Fruit fly (Drosophila melanogaster) whole organism, embryonic: ENCODE measurements around the gene ZAP3.

ENCODE experiments used
- Aef1 ChIP-seq: fragments of 200-800 bp; sonication (Bioruptor generic); IDR thresholded peaks from 3 replicates; pipeline ENCODE4 v1.3.6; 2022; ENCODE audit warnings: missing biosample characterization, missing genetic modification characterization
- CG10274 ChIP-seq: fragments of 200-800 bp; sonication (Bioruptor generic); optimal IDR thresholded peaks from 3 replicates; lab custom pipeline; 2017; ENCODE audit warnings: missing biosample characterization, mild to moderate bottlenecking, missing genetic modification characterization
- CG12071 ChIP-seq: fragments of 200-800 bp; sonication (Bioruptor generic); optimal IDR thresholded peaks from 3 replicates; lab custom pipeline; 2018; ENCODE audit warnings: missing biosample characterization, mild to moderate bottlenecking, missing genetic modification characterization
- CG12659 ChIP-seq: fragments of 200-800 bp; sonication (Bioruptor generic); optimal IDR thresholded peaks from 3 replicates; lab custom pipeline; 2017; ENCODE audit warnings: mild to moderate bottlenecking, missing biosample characterization, missing genetic modification reagents, missing genetic modification characterization
- CG17359 ChIP-seq: fragments of 200-800 bp; sonication (Bioruptor generic); optimal IDR thresholded peaks from 3 replicates; lab custom pipeline; 2018; ENCODE audit warnings: missing biosample characterization, mild to moderate bottlenecking, missing genetic modification characterization, moderate library complexity
- CG18262 ChIP-seq: fragments of 200-800 bp; optimal IDR thresholded peaks from 3 replicates; lab custom pipeline; 2019; ENCODE audit warnings: missing biosample characterization, mild to moderate bottlenecking, missing genetic modification characterization, moderate library complexity
- CG18599 ChIP-seq: fragments of 200-800 bp; sonication (Bioruptor generic); optimal IDR thresholded peaks from 3 replicates; lab custom pipeline; 2017; ENCODE audit warnings: missing biosample characterization, missing genetic modification characterization, mild to moderate bottlenecking, moderate library complexity, missing genetic modification reagents
- CG18619 ChIP-seq: fragments of 200-800 bp; sonication (Bioruptor generic); optimal IDR thresholded peaks from 3 replicates; lab custom pipeline; 2017; ENCODE audit warnings: missing biosample characterization, mild to moderate bottlenecking, missing genetic modification characterization
- CG2120 ChIP-seq: fragments of 200-800 bp; sonication (Bioruptor generic); optimal IDR thresholded peaks from 3 replicates; lab custom pipeline; 2016; ENCODE audit warnings: missing biosample characterization, missing genetic modification characterization
- CG30403 ChIP-seq: fragments of 200-800 bp; sonication (Bioruptor generic); optimal IDR thresholded peaks from 3 replicates; lab custom pipeline; 2016; ENCODE audit warnings: missing biosample characterization, missing genetic modification characterization
- CG3065 ChIP-seq: fragments of 200-800 bp; sonication (Bioruptor generic); optimal IDR thresholded peaks from 2 replicates; lab custom pipeline; 2016; ENCODE audit warnings: missing biosample characterization, missing genetic modification characterization
- CG32532 ChIP-seq: fragments of 200-800 bp; sonication (Bioruptor generic); IDR thresholded peaks from 2 replicates; pipeline ENCODE4 v1.3.6; 2022; ENCODE audit warnings: missing biosample characterization, missing genetic modification characterization
- CG5953 ChIP-seq: fragments of 200-800 bp; sonication (Bioruptor generic); IDR thresholded peaks from 2 replicates; pipeline ENCODE4 v1.3.6; 2022; ENCODE audit warnings: missing biosample characterization, missing genetic modification characterization
- CG7839 ChIP-seq: fragments of 200-800 bp; sonication (Bioruptor generic); optimal IDR thresholded peaks from 3 replicates; lab custom pipeline; 2018; ENCODE audit warnings: missing biosample characterization, mild to moderate bottlenecking, missing genetic modification characterization, moderate library complexity
- CG7928 ChIP-seq: fragments of 200-800 bp; sonication (Bioruptor generic); optimal IDR thresholded peaks from 2 replicates; lab custom pipeline; 2017; ENCODE audit warnings: missing biosample characterization, mild to moderate bottlenecking, missing genetic modification characterization
- CG8290 ChIP-seq, 3 experiments: fragments of 200-800 bp; sonication (Bioruptor generic); optimal IDR thresholded peaks; 2 replicates each; lab custom pipeline; 2016 to 2019; ENCODE audit warnings: missing biosample characterization in 3 of 3, missing genetic modification characterization in 3 of 3, mild to moderate bottlenecking in 2 of 3, moderate library complexity in 1 of 3
- CG8388 ChIP-seq: fragments of 200-800 bp; sonication (Bioruptor generic); optimal IDR thresholded peaks from 2 replicates; lab custom pipeline; 2019; ENCODE audit warnings: missing biosample characterization, mild to moderate bottlenecking, missing genetic modification characterization, moderate library complexity
- CG8478 ChIP-seq: fragments of >200 bp; optimal IDR thresholded peaks from 2 replicates; lab custom pipeline; 2018
- CG9215 ChIP-seq: fragments of 200-800 bp; sonication (Bioruptor generic); IDR thresholded peaks from 2 replicates; pipeline ENCODE4 v1.3.6; 2022; ENCODE audit warnings: missing biosample characterization, missing genetic modification characterization
- Drgx ChIP-seq: fragments of 200-800 bp; sonication (Bioruptor generic); IDR thresholded peaks from 2 replicates; pipeline ENCODE4 v1.3.6; 2022; ENCODE audit warnings: missing biosample characterization, missing genetic modification characterization
- Ets97D ChIP-seq: fragments of 200-800 bp; sonication (Bioruptor generic); optimal IDR thresholded peaks from 3 replicates; lab custom pipeline; 2016; ENCODE audit warnings: missing biosample characterization, missing genetic modification characterization
- Hr78 ChIP-seq, 2 experiments: fragments of 200-800 bp in 1 of 2; fragments of >200 bp in 1 of 2; sonication (Bioruptor generic) in 1 of 2; optimal IDR thresholded peaks; 2 replicates each; lab custom pipeline; 2017 to 2019; ENCODE audit warnings: missing biosample characterization in 2 of 2, missing genetic modification characterization in 2 of 2, mild to moderate bottlenecking in 1 of 2, moderate library complexity in 1 of 2
- Med ChIP-seq: fragments of 200-800 bp; sonication (Bioruptor generic); peaks from one replicate; lab custom pipeline; 2016; ENCODE audit warnings: missing biosample characterization, missing genetic modification characterization, mild to moderate bottlenecking, inconsistent platforms, moderate library complexity
- Ptx1 ChIP-seq: fragments of 200-800 bp; sonication (Bioruptor generic); IDR thresholded peaks from 2 replicates; pipeline ENCODE4 v1.3.6; 2022; ENCODE audit warnings: missing biosample characterization, missing genetic modification characterization
- Rfx ChIP-seq: fragments of 200-800 bp; sonication (Bioruptor generic); IDR thresholded peaks from 2 replicates; pipeline ENCODE4 v1.3.6; 2022; ENCODE audit warnings: missing biosample characterization, missing genetic modification characterization
- Sry-δ ChIP-seq: fragments of 200-800 bp; sonication (Bioruptor generic); optimal IDR thresholded peaks from 2 replicates; lab custom pipeline; 2016; ENCODE audit warnings: missing biosample characterization, missing genetic modification characterization
- Xbp1 ChIP-seq: fragments of 200-800 bp; sonication (Bioruptor generic); optimal IDR thresholded peaks from 3 replicates; lab custom pipeline; 2016; ENCODE audit warnings: missing biosample characterization, mild to moderate bottlenecking, missing genetic modification characterization
- bigmax ChIP-seq: fragments of 200-800 bp; sonication (Bioruptor generic); optimal IDR thresholded peaks from 2 replicates; lab custom pipeline; 2018; ENCODE audit warnings: missing biosample characterization, mild to moderate bottlenecking, missing genetic modification characterization
- cg ChIP-seq: fragments of 200-800 bp; sonication (Bioruptor generic); optimal IDR thresholded peaks from 3 replicates; lab custom pipeline; 2019; ENCODE audit warnings: missing biosample characterization, mild to moderate bottlenecking, missing genetic modification characterization, moderate library complexity
- dysf ChIP-seq: fragments of 200-800 bp; sonication (Bioruptor generic); IDR thresholded peaks from 3 replicates; pipeline ENCODE4 v1.3.6; 2022; ENCODE audit warnings: missing biosample characterization, missing genetic modification characterization
- fu2 ChIP-seq: fragments of 200-800 bp; sonication (Bioruptor generic); optimal IDR thresholded peaks from 2 replicates; lab custom pipeline; 2016; ENCODE audit warnings: missing biosample characterization, missing genetic modification characterization
- gem ChIP-seq: fragments of 200-800 bp; sonication (Bioruptor generic); optimal IDR thresholded peaks from 2 replicates; lab custom pipeline; 2019; ENCODE audit warnings: missing biosample characterization, mild to moderate bottlenecking, missing genetic modification characterization, moderate library complexity
- grau ChIP-seq: fragments of 200-800 bp; optimal IDR thresholded peaks from 3 replicates; lab custom pipeline; 2019; ENCODE audit warnings: missing biosample characterization, mild to moderate bottlenecking, missing genetic modification characterization, moderate library complexity
- hb ChIP-seq: fragments of 200-800 bp; sonication (Bioruptor generic); IDR thresholded peaks from 3 replicates; pipeline ENCODE4 v1.3.6; 2022; ENCODE audit warnings: missing biosample characterization, missing genetic modification characterization; ENCODE audit not compliant: partially characterized antibody
- ind ChIP-seq: fragments of 200-800 bp; sonication (Bioruptor generic); optimal IDR thresholded peaks from 3 replicates; lab custom pipeline; 2016; ENCODE audit warnings: missing biosample characterization, missing genetic modification characterization
- insv ChIP-seq, 2 experiments: fragments of 200-800 bp; sonication (Bioruptor generic); optimal IDR thresholded peaks; 3 replicates each; lab custom pipeline; 2016 to 2018; ENCODE audit warnings: missing biosample characterization in 2 of 2, missing genetic modification characterization in 2 of 2
- lab ChIP-seq: fragments of 200-800 bp; sonication (Bioruptor generic); optimal IDR thresholded peaks from 3 replicates; lab custom pipeline; 2017; ENCODE audit warnings: missing biosample characterization, missing genetic modification characterization, mild to moderate bottlenecking, moderate library complexity, missing genetic modification reagents
- lbe ChIP-seq: fragments of 200-800 bp; sonication (Bioruptor generic); optimal IDR thresholded peaks from 2 replicates; lab custom pipeline; 2016; ENCODE audit warnings: missing biosample characterization, mild to moderate bottlenecking, missing genetic modification characterization
- oc ChIP-seq: fragments of 200-800 bp; sonication (Bioruptor generic); optimal IDR thresholded peaks from 2 replicates; lab custom pipeline; 2018; ENCODE audit warnings: missing biosample characterization, mild to moderate bottlenecking, missing genetic modification characterization, moderate library complexity
- org-1 ChIP-seq: fragments of 200-800 bp; sonication (Bioruptor generic); optimal IDR thresholded peaks from 2 replicates; lab custom pipeline; 2017; ENCODE audit warnings: missing biosample characterization, missing genetic modification characterization
- psq ChIP-seq: fragments of 200-800 bp; sonication (Bioruptor generic); optimal IDR thresholded peaks from 2 replicates; lab custom pipeline; 2017; ENCODE audit warnings: missing biosample characterization, missing genetic modification characterization
- slbo ChIP-seq: fragments of 200-800 bp; sonication (Bioruptor generic); IDR thresholded peaks from 2 replicates; pipeline ENCODE4 v1.3.6; 2022; ENCODE audit warnings: missing biosample characterization, missing genetic modification characterization
- ttk ChIP-seq: fragments of 200-800 bp; sonication (Bioruptor generic); IDR thresholded peaks from 2 replicates; pipeline ENCODE4 v2.1.2; 2022; ENCODE audit warnings: missing biosample characterization, missing genetic modification characterization
- twi ChIP-seq: fragments of 200-800 bp; optimal IDR thresholded peaks from 2 replicates; lab custom pipeline; 2019; ENCODE audit warnings: missing biosample characterization, mild to moderate bottlenecking, missing genetic modification characterization, moderate library complexity
- unpg ChIP-seq: fragments of 200-800 bp; sonication (Bioruptor generic); optimal IDR thresholded peaks from 3 replicates; lab custom pipeline; 2018; ENCODE audit warnings: missing biosample characterization, mild to moderate bottlenecking, missing genetic modification characterization, moderate library complexity
- vnd ChIP-seq: fragments of 200-800 bp; sonication (Bioruptor generic); IDR thresholded peaks from 3 replicates; pipeline ENCODE4 v1.3.6; 2022; ENCODE audit warnings: missing biosample characterization, missing genetic modification characterization; ENCODE audit not compliant: partially characterized antibody
- vvl ChIP-seq: fragments of 200-800 bp; sonication (Bioruptor generic); IDR thresholded peaks from 2 replicates; pipeline ENCODE4 v1.3.6; 2022; ENCODE audit warnings: missing biosample characterization, missing genetic modification characterization

The ZAP3 gene

dm6 chrX:10104477-10104876, 22.2 kb upstream of the ZAP3 start (continued):
- TF ChIP-seq ind (GFP tag; lab: Kevin White, UChicago) (peak; percentile 16), gem (peak; percentile 9), Med (GFP tag; lab: Kevin White, UChicago) (peak; percentile 71), vvl (0 out of 2 replicates have a peak, but pooled peaks have one; percentile 20), CG8388 (GFP tag; lab: Kevin White, UChicago) (peak; percentile 1), lbe (GFP tag; lab: Kevin White, UChicago) (peak; percentile 41), slbo (GFP tag; lab: Robert Waterston, UW) (0 out of 2 replicates have a peak, but pooled peaks have one; percentile 22), insv (GFP tag; optimal IDR thresholded peaks at IDR 0.05; lab: Kevin White, UChicago) (no peak), CG18262 (peak; percentile 12), unpg (GFP tag; lab: Kevin White, UChicago) (peak; percentile 3), Rfx (GFP tag; lab: Robert Waterston, UW) (peak; percentile 36; the same call in 1 of the 2 replicates), Sry-δ (no peak), CG7839 (peak; percentile 0), ttk (GFP tag; lab: Robert Waterston, UW) (peak; percentile 41; the same call in 1 of the 2 replicates), Drgx (peak; percentile 79), CG2120 (GFP tag; lab: Kevin White, UChicago) (peak; percentile 21), dysf (GFP tag; lab: Robert Waterston, UW) (peak; percentile 56)

- TF ChIP-seq CG8290 (GFP tag; optimal IDR thresholded peaks at IDR 0.05; lab: Kevin White, UChicago) (no peak), CG8290 (tag; optimal IDR thresholded peaks at IDR 0.05; lab: Kevin White, UChicago) (no peak), CG8478 (no peak), lbe (GFP tag; lab: Kevin White, UChicago) (peak; percentile 13), grau (tag; lab: Kevin White, UChicago) (peak; percentile 68), vnd (no peak), org-1 (GFP tag; lab: Kevin White, UChicago) (no peak), CG32532 (GFP tag; lab: Robert Waterston, UW) (no peak), CG3065 (GFP tag; lab: Kevin White, UChicago) (no peak), bigmax (no peak), CG12071 (no peak), fu2 (GFP tag; lab: Kevin White, UChicago) (no peak), Drgx (peak; percentile 48; the same call in 1 of the 2 replicates), Ptx1 (GFP tag; lab: Robert Waterston, UW) (0 out of 2 replicates have a peak, but pooled peaks have one; percentile 9), cg (GFP tag; lab: Kevin White, UChicago) (peak; percentile 13), psq (GFP tag; lab: Kevin White, UChicago) (no peak), CG9215 (GFP tag; lab: Robert Waterston, UW) (no peak), CG17359 (tag; lab: Kevin White, UChicago) (no peak)
These were observed 21.3 kb upstream of the ZAP3 start for dm6 chrX:10103569-10104083.

DNA sequence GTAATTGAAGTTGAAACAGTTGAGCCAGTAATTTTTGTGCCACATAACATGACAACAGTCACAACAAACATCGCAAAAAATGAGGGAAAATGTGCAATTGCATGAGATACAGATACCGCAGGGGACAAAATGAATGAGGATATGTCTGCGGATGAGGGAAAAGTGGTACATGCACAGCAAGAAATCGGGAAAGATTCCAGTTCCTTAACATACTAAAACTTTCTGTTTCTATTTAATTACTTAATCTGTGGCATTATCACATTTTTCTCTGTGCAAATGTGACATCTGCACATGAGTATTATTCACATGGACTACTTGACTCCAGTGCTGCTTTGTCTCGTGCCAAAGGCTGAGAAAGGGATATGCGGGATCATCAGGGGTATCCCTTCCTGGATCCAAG, 10.5 kb upstream of the ZAP3 start:
- no peak for TF ChIP-seq hb (GFP tag; lab: Robert Waterston, UW)
- no peak for TF ChIP-seq oc
- TF ChIP-seq CG12659 (GFP tag; lab: Kevin White, UChicago) = no peak
- TF ChIP-seq CG5953 = no peak
- no peak for TF ChIP-seq lab (GFP tag; lab: Kevin White, UChicago)
- TF ChIP-seq Aef1 (GFP tag; lab: Robert Waterston, UW) = no peak
- TF ChIP-seq CG18619 (GFP tag; lab: Kevin White, UChicago) = no peak
- TF ChIP-seq CG30403 = no peak
- no peak for TF ChIP-seq Ets97D (GFP tag; lab: Kevin White, UChicago)
- no peak for TF ChIP-seq CG7928
- no peak for TF ChIP-seq Xbp1 (GFP tag; lab: Kevin White, UChicago)
- TF ChIP-seq twi (tag; lab: Kevin White, UChicago) = no peak
- TF ChIP-seq CG10274 = no peak
- no peak for TF ChIP-seq lbe (GFP tag; lab: Kevin White, UChicago)
- no peak for TF ChIP-seq CG18599
- no peak for TF ChIP-seq Hr78 (GFP tag; optimal IDR thresholded peaks at IDR 0.05; lab: Kevin White, UChicago)
